Worm (Caenorhabditis elegans) whole organism, young adult: ENCODE measurements around the gene F43C11.10.
A peak's percentile ranks its signal among the peaks of the same experiment; 100 is the strongest.

Experiments used
- B0035.1 ChIP-seq: sonication (generic microtip); optimal IDR thresholded peaks from 2 replicates; lab custom pipeline; 2016; ENCODE audit warnings: missing genetic modification characterization, mild to moderate bottlenecking, missing compliant biosample characterization, missing genotype, missing genetic modification reagents
- C06A6.2 ChIP-seq: fragments of 200-800 bp; sonication (Bioruptor generic); conservative IDR thresholded peaks from 2 replicates; pipeline ENCODE4 v1.3.6; 2022; ENCODE audit warnings: missing genetic modification characterization, missing compliant biosample characterization
- F23B12.7 ChIP-seq: sonication (generic microtip); optimal IDR thresholded peaks from 2 replicates; lab custom pipeline; 2017; ENCODE audit warnings: missing genetic modification characterization, mild to moderate bottlenecking, missing compliant biosample characterization, antibody characterized with exemption, moderate library complexity; ENCODE audit not compliant: insufficient read depth
- F33H1.4 ChIP-seq: fragments of 200-800 bp; sonication (Bioruptor generic); IDR thresholded peaks from 2 replicates; pipeline ENCODE4 v1.3.6; 2022; ENCODE audit warnings: missing genetic modification reagents, missing genetic modification characterization, missing compliant biosample characterization
- F37B4.10 ChIP-seq: fragments of 200-800 bp; sonication (Bioruptor generic); IDR thresholded peaks from 2 replicates; pipeline ENCODE4 v1.3.6; 2022; ENCODE audit warnings: missing genetic modification characterization, missing compliant biosample characterization
- F52B5.7 ChIP-seq: sonication (generic microtip); optimal IDR thresholded peaks from 2 replicates; lab custom pipeline; 2016; ENCODE audit warnings: mild to moderate bottlenecking, missing genetic modification characterization, missing compliant biosample characterization
- F57A8.1 ChIP-seq: fragments of 200-800 bp; sonication (Bioruptor generic); optimal IDR thresholded peaks from 2 replicates; lab custom pipeline; 2018; ENCODE audit warnings: mild to moderate bottlenecking, missing genetic modification characterization, moderate library complexity, missing compliant biosample characterization
- Y53F4B.3 ChIP-seq: fragments of 200-800 bp; sonication (Bioruptor generic); IDR thresholded peaks from 2 replicates; pipeline ENCODE4 v1.3.6; 2022; ENCODE audit warnings: missing genetic modification reagents, missing genetic modification characterization, missing compliant biosample characterization
- Y79H2A.3 ChIP-seq: fragments of 200-800 bp; sonication (Bioruptor generic); conservative IDR thresholded peaks from 2 replicates; pipeline ENCODE4 v1.3.6; 2022; ENCODE audit warnings: missing genetic modification reagents, missing genetic modification characterization, missing compliant biosample characterization
- ZK185.1 ChIP-seq: sonication (generic microtip); optimal IDR thresholded peaks from 2 replicates; lab custom pipeline; 2016; ENCODE audit warnings: mild to moderate bottlenecking, missing genetic modification characterization, missing compliant biosample characterization; ENCODE audit not compliant: poor library complexity, severe bottlenecking
- ama-1 ChIP-seq, 3 experiments: fragments of 150-350 bp in 1 of 3; sonication (generic microtip) in 2 of 3; optimal IDR thresholded peaks; 2 replicates each; lab custom pipeline; 2014 to 2018; ENCODE audit warnings: missing biosample characterization in 2 of 3, missing genetic modification characterization in 2 of 3, missing genetic modification reagents in 2 of 3
- bed-2 ChIP-seq: fragments of 200-800 bp; sonication (Bioruptor generic); IDR thresholded peaks from 2 replicates; pipeline ENCODE4 v1.3.6; 2022; ENCODE audit warnings: missing genetic modification reagents, missing genetic modification characterization, missing compliant biosample characterization
- ceh-27 ChIP-seq: fragments of 200-800 bp; sonication (Bioruptor generic); optimal IDR thresholded peaks from 2 replicates; lab custom pipeline; 2018; ENCODE audit warnings: mild to moderate bottlenecking, missing genetic modification characterization, moderate library complexity, missing compliant biosample characterization
- chd-7 ChIP-seq: sonication (generic microtip); optimal IDR thresholded peaks from 2 replicates; lab custom pipeline; 2016; ENCODE audit warnings: mild to moderate bottlenecking, missing genetic modification characterization, moderate library complexity, missing compliant biosample characterization
- dox-1 ChIP-seq: fragments of 200-800 bp; sonication (Bioruptor generic); IDR thresholded peaks from 2 replicates; pipeline ENCODE4 v1.3.6; 2022; ENCODE audit warnings: missing genetic modification reagents, missing genetic modification characterization, missing compliant biosample characterization
- egl-44 ChIP-seq: fragments of 200-800 bp; sonication (Bioruptor generic); IDR thresholded peaks from 2 replicates; pipeline ENCODE4 v1.3.6; 2022; ENCODE audit warnings: missing genetic modification reagents, missing genetic modification characterization, missing compliant biosample characterization
- ets-4 ChIP-seq: fragments of 200-800 bp; sonication (Bioruptor generic); optimal IDR thresholded peaks from 2 replicates; lab custom pipeline; 2018; ENCODE audit warnings: mild to moderate bottlenecking, missing genetic modification characterization, missing compliant biosample characterization
- him-1 ChIP-seq: sonication (generic microtip); optimal IDR thresholded peaks from 2 replicates; lab custom pipeline; 2016; ENCODE audit warnings: missing genotype, missing genetic modification reagents, missing genetic modification characterization, missing compliant biosample characterization
- hmg-1.2 ChIP-seq: fragments of 200-800 bp; sonication (Bioruptor generic); IDR thresholded peaks from 2 replicates; pipeline ENCODE4 v1.3.6; 2022; ENCODE audit warnings: missing genetic modification reagents, missing genetic modification characterization, missing compliant biosample characterization
- hmg-20 ChIP-seq: fragments of 200-800 bp; sonication (Bioruptor generic); IDR thresholded peaks from 2 replicates; pipeline ENCODE4 v1.3.6; 2022; ENCODE audit warnings: missing genetic modification reagents, missing genetic modification characterization, missing compliant biosample characterization
- lin-26 ChIP-seq: fragments of 200-800 bp; sonication (Bioruptor generic); IDR thresholded peaks from 2 replicates; pipeline ENCODE4 v1.3.6; 2022; ENCODE audit warnings: missing genetic modification reagents, missing genetic modification characterization, missing compliant biosample characterization
- lir-1 ChIP-seq: fragments of 200-800 bp; sonication (Bioruptor generic); conservative IDR thresholded peaks from 2 replicates; pipeline ENCODE4 v1.3.6; 2022; ENCODE audit warnings: missing genetic modification reagents, missing genetic modification characterization, missing compliant biosample characterization
- madf-8 ChIP-seq: fragments of 200-800 bp; sonication (Bioruptor generic); conservative IDR thresholded peaks from 2 replicates; pipeline ENCODE4 v1.3.6; 2022; ENCODE audit warnings: missing genetic modification reagents, missing genetic modification characterization, missing compliant biosample characterization
- mcd-1 ChIP-seq: fragments of 200-800 bp; sonication (Bioruptor generic); IDR thresholded peaks from 2 replicates; pipeline ENCODE4 v1.3.6; 2022; ENCODE audit warnings: missing genetic modification reagents, missing genetic modification characterization, missing compliant biosample characterization
- nhr-80 ChIP-seq: sonication (generic microtip); optimal IDR thresholded peaks from 2 replicates; lab custom pipeline; 2016; ENCODE audit warnings: missing genetic modification characterization, missing compliant biosample characterization
- nhr-90 ChIP-seq: sonication (generic microtip); optimal IDR thresholded peaks from 2 replicates; lab custom pipeline; 2016; ENCODE audit warnings: missing genotype, mild to moderate bottlenecking, missing genetic modification characterization, missing compliant biosample characterization
- rcor-1 ChIP-seq: fragments of 200-800 bp; sonication (Bioruptor generic); IDR thresholded peaks from 2 replicates; pipeline ENCODE4 v1.3.6; 2022; ENCODE audit warnings: missing genetic modification reagents, missing genetic modification characterization, missing compliant biosample characterization
- rpc-1 ChIP-seq, 2 experiments: fragments of 150-350 bp in 1 of 2; sonication (generic microtip) in 1 of 2; optimal IDR thresholded peaks; 2 replicates each; lab custom pipeline; 2014 to 2018; ENCODE audit warnings: missing biosample characterization in 1 of 2, missing genetic modification characterization in 1 of 2, missing genetic modification reagents in 1 of 2, missing genotype in 1 of 2
- snpc-3.4 ChIP-seq: sonication (generic microtip); optimal IDR thresholded peaks from 2 replicates; lab custom pipeline; 2017; ENCODE audit warnings: missing genetic modification characterization, mild to moderate bottlenecking, missing compliant biosample characterization, antibody characterized with exemption, moderate library complexity, missing genotype, missing genetic modification reagents
- sptf-2 ChIP-seq: fragments of 200-800 bp; sonication (Bioruptor generic); optimal IDR thresholded peaks from 2 replicates; lab custom pipeline; 2018; ENCODE audit warnings: mild to moderate bottlenecking, missing genetic modification characterization, missing compliant biosample characterization
- xnd-1 ChIP-seq: sonication (generic microtip); optimal IDR thresholded peaks from 2 replicates; lab custom pipeline; 2016; ENCODE audit warnings: missing genotype, missing genetic modification reagents, missing genetic modification characterization, missing compliant biosample characterization
- ztf-18 ChIP-seq: sonication (generic microtip); optimal IDR thresholded peaks from 2 replicates; lab custom pipeline; 2016; ENCODE audit warnings: missing genotype, mild to moderate bottlenecking, missing genetic modification characterization, missing compliant biosample characterization
- ztf-26 ChIP-seq: sonication (generic microtip); optimal IDR thresholded peaks from 2 replicates; lab custom pipeline; 2017; ENCODE audit warnings: missing genetic modification characterization, missing compliant biosample characterization

F43C11.10 gene

DNA sequence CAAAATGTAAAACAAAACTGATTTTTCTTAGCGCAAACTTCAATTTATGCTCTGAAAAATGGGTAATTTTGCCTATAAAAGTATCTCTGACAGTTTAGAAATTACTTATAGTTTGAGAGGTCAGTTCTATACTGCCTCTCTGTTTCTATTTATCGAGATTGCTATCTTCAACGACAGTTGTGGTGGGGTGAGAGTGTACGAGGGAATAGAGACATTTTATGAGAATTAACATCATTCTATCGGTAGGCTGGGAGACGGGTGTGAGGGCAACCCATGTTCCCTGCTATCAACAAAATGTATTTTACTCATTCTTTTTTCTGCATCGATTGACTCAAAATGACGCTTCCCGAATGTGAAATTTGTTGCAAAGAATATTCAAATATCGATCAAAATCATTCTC lies 32.3 kb downstream of the F43C11.10 start, which contains the start of gene ZK1240.3 (continued):
- no peak for TF ChIP-seq ama-1 (optimal IDR thresholded peaks at IDR 0.05; lab: Kevin White, UChicago)
- TF ChIP-seq ama-1 (GFP tag; optimal IDR thresholded peaks at IDR 0.05; lab: Kevin White, UChicago): no peak
- peak; percentile 93 for TF ChIP-seq nhr-80
- no peak for TF ChIP-seq lin-26 (GFP tag; lab: Robert Waterston, UW)
- TF ChIP-seq F57A8.1 (GFP tag; lab: Kevin White, UChicago): no peak
- no peak for TF ChIP-seq ztf-26 (tag; lab: Kevin White, UChicago)
- TF ChIP-seq F33H1.4 (GFP tag; lab: Robert Waterston, UW): no peak
- TF ChIP-seq xnd-1 (tag; lab: Kevin White, UChicago): no peak

DNA sequence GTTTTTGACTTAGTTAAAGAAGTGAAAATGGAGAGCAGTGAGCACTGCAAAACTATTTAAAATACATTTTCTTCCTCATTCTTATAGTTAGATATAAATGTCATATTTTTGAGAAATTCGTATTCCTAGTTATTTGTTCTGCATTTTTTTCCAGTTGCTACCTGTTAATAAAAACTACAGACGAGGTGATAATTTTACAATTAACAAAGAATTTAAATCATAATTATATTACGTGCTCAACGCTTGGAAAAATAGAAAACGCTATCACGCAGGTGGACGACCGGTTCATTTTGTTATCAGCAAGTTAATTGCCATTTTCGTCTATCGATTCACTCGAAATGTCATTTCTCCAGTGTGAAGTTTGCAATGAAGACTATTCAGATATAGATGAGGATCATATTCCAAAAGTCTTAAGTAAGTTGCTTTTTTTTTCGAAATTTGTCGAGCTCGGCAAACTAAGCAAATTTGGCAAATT lies 34.5 kb downstream of the F43C11.10 start, which contains the start of the genes ZK1240.5 and ZK1240.9:
ZK1240.5 (minus strand) TSS at position 51 of the 475 bp plus-strand sequence.
ZK1240.9 (plus strand) TSS at position 307 of the 475 bp plus-strand sequence.
- no peak for TF ChIP-seq F23B12.7 (tag; lab: Kevin White, UChicago)
- TF ChIP-seq nhr-80: peak; percentile 57
- TF ChIP-seq, all 124 proteins: peak for 1

DNA sequence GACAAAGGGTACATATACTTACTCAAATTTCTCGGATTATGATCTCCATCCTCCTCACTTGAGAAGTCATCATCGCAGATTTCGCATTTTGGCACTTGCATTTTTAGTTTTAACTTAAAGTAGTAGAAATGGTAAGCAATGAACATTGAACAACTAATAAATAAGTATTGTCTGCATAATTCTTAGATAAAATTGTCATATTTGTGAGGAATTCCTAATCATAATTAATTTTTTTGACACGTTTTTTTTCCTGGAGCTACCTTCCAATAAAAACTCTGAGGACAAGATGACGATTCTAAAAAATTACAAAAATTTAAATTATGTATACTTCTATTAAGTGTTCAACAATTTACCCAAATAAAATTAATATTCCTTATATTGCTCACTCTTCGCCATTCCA lies 39.7 kb downstream of the F43C11.10 start, which contains the start of the genes trim-21 and B0281.1:
trim-21 (minus strand) TSS at position 101 of the 400 bp plus-strand sequence.
B0281.1 (plus strand) TSS at position 321 of the 400 bp plus-strand sequence.
- TF ChIP-seq Y79H2A.3 (GFP tag; lab: Robert Waterston, UW) (no peak), chd-7 (no peak), ztf-18 (tag; lab: Kevin White, UChicago) (no peak), sptf-2 (GFP tag; lab: Kevin White, UChicago) (no peak), nhr-90 (tag; lab: Kevin White, UChicago) (no peak), snpc-3.4 (tag; lab: Kevin White, UChicago) (no peak), Y53F4B.3 (GFP tag; lab: Robert Waterston, UW) (no peak), bed-2 (GFP tag; lab: Robert Waterston, UW) (no peak), F37B4.10 (GFP tag; lab: Robert Waterston, UW) (no peak), rcor-1 (GFP tag; lab: Robert Waterston, UW) (no peak)
- TF ChIP-seq, all 124 proteins: peak for 0

DNA sequence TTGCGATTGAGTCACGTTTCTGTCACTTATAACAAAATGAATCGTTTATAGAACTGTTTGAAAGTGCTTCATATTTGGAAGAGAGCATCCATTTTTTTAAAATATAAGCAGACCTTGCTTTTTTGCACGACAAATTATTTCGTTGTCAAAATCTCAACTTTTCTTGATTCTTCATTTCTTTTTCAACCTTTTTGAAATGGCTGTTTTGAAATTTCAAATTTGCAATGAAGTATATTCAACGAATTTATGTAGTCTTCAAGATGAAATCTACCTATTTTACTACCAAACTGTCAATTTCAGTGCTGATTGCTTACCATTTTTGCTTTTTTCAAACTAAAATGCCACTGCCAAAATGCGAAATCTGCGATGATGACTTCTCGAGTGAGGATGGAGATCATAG lies 45.7 kb downstream of the F43C11.10 start, which contains the start of gene B0281.3:
B0281.3 (plus strand) TSS at position 301 of the 400 bp plus-strand sequence.
- TF ChIP-seq ZK185.1 (tag; lab: Kevin White, UChicago) (no peak), lir-1 (GFP tag; lab: Robert Waterston, UW) (no peak), rpc-1 (optimal IDR thresholded peaks at IDR 0.05; lab: Kevin White, UChicago) (no peak), rpc-1 (tag; optimal IDR thresholded peaks at IDR 0.05; lab: Kevin White, UChicago) (no peak), hmg-20 (GFP tag; lab: Robert Waterston, UW) (no peak), ets-4 (GFP tag; lab: Kevin White, UChicago) (no peak), dox-1 (no peak), B0035.1 (tag; lab: Kevin White, UChicago) (no peak), ceh-27 (GFP tag; lab: Kevin White, UChicago) (no peak), mcd-1 (GFP tag; lab: Robert Waterston, UW) (no peak), hmg-1.2 (GFP tag; lab: Robert Waterston, UW) (no peak)

DNA sequence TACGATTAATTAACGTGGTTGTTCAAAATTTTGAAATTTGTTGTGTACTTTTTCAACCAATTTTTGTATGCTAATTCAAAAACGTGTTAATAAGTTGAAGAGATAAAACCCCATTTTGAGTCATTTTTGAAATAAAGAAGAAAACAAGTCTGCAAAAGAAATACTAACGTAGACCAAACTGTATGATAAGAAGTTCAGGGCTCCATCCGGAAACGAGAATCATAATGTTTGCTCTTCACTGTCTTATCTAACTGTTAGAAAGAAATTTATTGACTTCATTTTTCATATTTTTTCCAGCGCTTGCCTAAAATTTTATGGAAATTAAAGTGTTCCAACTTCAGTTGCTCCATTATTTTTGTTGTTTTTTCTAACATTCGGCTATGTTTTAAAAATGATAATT lies 46.9 kb downstream of the F43C11.10 start:
- no peak for TF ChIP-seq madf-8 (GFP tag; lab: Robert Waterston, UW)
- peak; percentile 62 for TF ChIP-seq nhr-80
- TF ChIP-seq ztf-18 (tag; lab: Kevin White, UChicago): no peak
- TF ChIP-seq C06A6.2: no peak
- TF ChIP-seq him-1 (tag; lab: Kevin White, UChicago): no peak
- TF ChIP-seq egl-44 (GFP tag; lab: Robert Waterston, UW): no peak
- TF ChIP-seq F52B5.7 (tag; lab: Kevin White, UChicago): no peak
